Worm (Caenorhabditis elegans) whole organism, late embryonic: ENCODE results near the gene bgnt-1.1.

Source experiments
- K02D7.2 ChIP-seq: sonication (generic microtip); optimal IDR thresholded peaks from 2 replicates; lab custom pipeline; 2017; ENCODE audit warnings: mild to moderate bottlenecking, missing genetic modification characterization, missing compliant biosample characterization
- T23F11.4 ChIP-seq: fragments of 200-800 bp; sonication (Bioruptor generic); optimal IDR thresholded peaks from 2 replicates; lab custom pipeline; 2018; ENCODE audit warnings: mild to moderate bottlenecking, missing genetic modification characterization, missing compliant biosample characterization
- Y22D7AL.16 ChIP-seq: sonication (generic microtip); optimal IDR thresholded peaks from 2 replicates; lab custom pipeline; 2016; ENCODE audit warnings: missing genetic modification characterization, missing compliant biosample characterization
- ama-1 ChIP-seq: fragments of 150-350 bp; optimal IDR thresholded peaks from 2 replicates; lab custom pipeline; 2014
- ceh-2 ChIP-seq: sonication (generic microtip); optimal IDR thresholded peaks from 2 replicates; lab custom pipeline; 2016; ENCODE audit warnings: missing genotype, missing genetic modification characterization, missing compliant biosample characterization
- ceh-30 ChIP-seq: fragments of 150-350 bp; optimal IDR thresholded peaks from 2 replicates; lab custom pipeline; 2014; ENCODE audit warnings: missing biosample characterization, missing genetic modification characterization
- ceh-45 ChIP-seq: fragments of 200-800 bp; sonication (Bioruptor generic); IDR thresholded peaks from 2 replicates; pipeline ENCODE4 v1.3.6; 2022; ENCODE audit warnings: missing genetic modification reagents, missing genetic modification characterization, missing compliant biosample characterization
- ceh-9 ChIP-seq: sonication (generic microtip); optimal IDR thresholded peaks from 2 replicates; lab custom pipeline; 2016; ENCODE audit warnings: mild to moderate bottlenecking, missing genetic modification characterization, inconsistent platforms, missing compliant biosample characterization
- dve-1 ChIP-seq: sonication (generic microtip); optimal IDR thresholded peaks from 2 replicates; lab custom pipeline; 2017; ENCODE audit warnings: antibody characterized with exemption, mild to moderate bottlenecking, missing genetic modification characterization, missing compliant biosample characterization
- eyg-1 ChIP-seq: sonication (generic microtip); optimal IDR thresholded peaks from 2 replicates; lab custom pipeline; 2016; ENCODE audit warnings: missing genotype, missing genetic modification characterization, missing compliant biosample characterization
- fax-1 ChIP-seq: sonication (generic microtip); optimal IDR thresholded peaks from 2 replicates; lab custom pipeline; 2016; ENCODE audit warnings: missing genotype, missing genetic modification characterization, missing compliant biosample characterization
- hlh-15 ChIP-seq: sonication (generic microtip); optimal IDR thresholded peaks from 2 replicates; lab custom pipeline; 2016; ENCODE audit warnings: missing genetic modification characterization, missing compliant biosample characterization
- hlh-30 ChIP-seq: sonication (generic microtip); optimal IDR thresholded peaks from 2 replicates; lab custom pipeline; 2017; ENCODE audit warnings: antibody characterized with exemption, missing genetic modification characterization, missing compliant biosample characterization; ENCODE audit not compliant: insufficient read depth
- hlh-6 ChIP-seq: sonication (generic microtip); optimal IDR thresholded peaks from 2 replicates; lab custom pipeline; 2016; ENCODE audit warnings: missing genotype, missing genetic modification characterization, missing compliant biosample characterization
- lin-11 ChIP-seq: fragments of 200-800 bp; sonication (Bioruptor generic); optimal IDR thresholded peaks from 2 replicates; lab custom pipeline; 2018; ENCODE audit warnings: mild to moderate bottlenecking, missing genetic modification characterization, missing compliant biosample characterization
- mec-3 ChIP-seq: sonication (generic microtip); optimal IDR thresholded peaks from 2 replicates; lab custom pipeline; 2016; ENCODE audit warnings: borderline replicate concordance, missing genetic modification characterization, missing compliant biosample characterization
- npax-4 ChIP-seq: sonication (generic microtip); optimal IDR thresholded peaks from 2 replicates; lab custom pipeline; 2016; ENCODE audit warnings: missing genetic modification characterization, missing compliant biosample characterization
- sox-2 ChIP-seq: fragments of 200-800 bp; sonication (Bioruptor generic); IDR thresholded peaks from 2 replicates; pipeline ENCODE4 v1.3.6; 2022; ENCODE audit warnings: missing genetic modification reagents, missing genetic modification characterization, missing compliant biosample characterization
- sox-4 ChIP-seq: sonication (generic microtip); optimal IDR thresholded peaks from 2 replicates; lab custom pipeline; 2017; ENCODE audit warnings: mild to moderate bottlenecking, missing genetic modification characterization, inconsistent platforms, missing compliant biosample characterization
- tbx-2 ChIP-seq: sonication (generic microtip); optimal IDR thresholded peaks from 2 replicates; lab custom pipeline; 2016; ENCODE audit warnings: missing genetic modification characterization, missing compliant biosample characterization
- unc-42 ChIP-seq: sonication (generic microtip); optimal IDR thresholded peaks from 2 replicates; lab custom pipeline; 2016; ENCODE audit warnings: missing genotype, missing genetic modification characterization, missing compliant biosample characterization
- unc-86 ChIP-seq: sonication (generic microtip); optimal IDR thresholded peaks from 2 replicates; lab custom pipeline; 2016; ENCODE audit warnings: missing genetic modification characterization, missing compliant biosample characterization
- zip-5 ChIP-seq: sonication (generic microtip); optimal IDR thresholded peaks from 2 replicates; lab custom pipeline; 2016; ENCODE audit warnings: missing genetic modification characterization, missing compliant biosample characterization

bgnt-1.1 gene

DNA sequence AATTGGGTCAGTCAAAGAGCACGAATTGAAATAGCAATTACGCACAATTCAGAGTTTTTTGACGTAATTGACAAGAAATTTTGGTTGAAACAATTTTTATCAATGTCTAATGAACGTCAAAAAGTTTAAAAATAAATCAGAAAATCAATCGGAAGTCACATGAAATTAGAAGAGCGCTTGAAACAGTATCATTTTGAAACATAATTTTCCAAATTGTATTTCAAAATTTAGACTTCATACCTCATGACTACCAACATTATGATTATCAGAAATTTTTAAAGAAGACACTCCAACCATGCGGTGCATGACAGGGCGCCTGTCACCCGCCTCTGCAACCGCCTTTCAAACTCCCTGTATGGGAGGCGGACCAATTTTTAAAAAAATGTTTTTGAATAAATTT is 40.7 kb downstream of the bgnt-1.1 start:
- TF ChIP-seq sox-2 (GFP tag; lab: Robert Waterston, UW) (no peak), sox-4 (tag; lab: Kevin White, UChicago) (no peak), ceh-2 (tag; lab: Kevin White, UChicago) (no peak), K02D7.2 (tag; lab: Kevin White, UChicago) (no peak), ceh-9 (tag; lab: Kevin White, UChicago) (no peak), ceh-45 (GFP tag; lab: Robert Waterston, UW) (no peak), hlh-30 (tag; lab: Kevin White, UChicago) (no peak), unc-42 (no peak), T23F11.4 (GFP tag; lab: Kevin White, UChicago) (no peak), Y22D7AL.16 (tag; lab: Kevin White, UChicago) (no peak), eyg-1 (tag; lab: Kevin White, UChicago) (no peak), hlh-6 (no peak), ama-1 (no peak)

DNA sequence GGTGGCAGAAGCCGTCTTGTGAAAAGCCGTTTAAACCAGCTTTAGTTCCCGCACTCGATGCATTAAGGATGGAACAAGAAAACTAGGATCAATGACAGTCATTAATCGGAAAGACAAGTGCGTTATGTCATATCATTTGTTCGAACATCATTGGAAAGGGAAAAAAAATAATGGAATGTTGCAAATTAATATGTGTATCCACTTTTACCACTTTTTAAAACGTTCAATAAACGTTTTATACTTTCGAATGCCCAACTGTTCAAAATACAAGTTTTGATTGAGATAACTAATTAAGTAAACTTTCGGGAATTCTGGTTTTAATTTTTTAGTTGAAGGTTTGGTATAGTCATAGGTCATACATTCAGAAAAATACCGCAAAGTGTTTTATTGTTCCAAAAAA is 42.5 kb downstream of the bgnt-1.1 start, which contains the start of gene C02F4.4:
Gene C02F4.4 (minus strand): TSS at position 101 of the 400 bp plus-strand sequence.
- TF ChIP-seq ceh-45 (GFP tag; lab: Robert Waterston, UW), result no peak

DNA sequence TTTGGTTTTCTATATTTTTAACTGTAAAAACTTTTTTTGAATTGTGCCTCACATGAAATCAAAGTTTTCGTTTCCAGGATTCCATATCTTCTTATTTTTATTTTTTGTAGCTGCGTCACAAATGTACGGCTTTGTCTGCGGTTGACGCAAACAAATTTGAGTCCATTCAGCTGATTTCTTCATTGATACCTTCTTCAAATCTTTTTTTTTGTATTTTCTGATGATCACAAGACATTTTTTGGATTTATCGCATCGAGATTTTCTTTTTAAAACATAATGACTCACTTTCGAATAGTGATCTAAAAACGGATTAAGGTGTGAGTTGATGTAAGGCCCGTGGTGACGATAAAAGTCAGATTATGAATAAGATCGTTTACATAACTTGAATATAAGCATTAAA is 46.1 kb downstream of the bgnt-1.1 start:
- TF ChIP-seq hlh-15 (tag; lab: Kevin White, UChicago) (no peak), tbx-2 (tag; lab: Kevin White, UChicago) (no peak), Y22D7AL.16 (tag; lab: Kevin White, UChicago) (no peak), ceh-30 (tag; lab: Kevin White, UChicago) (no peak), dve-1 (tag; lab: Kevin White, UChicago) (no peak)

DNA sequence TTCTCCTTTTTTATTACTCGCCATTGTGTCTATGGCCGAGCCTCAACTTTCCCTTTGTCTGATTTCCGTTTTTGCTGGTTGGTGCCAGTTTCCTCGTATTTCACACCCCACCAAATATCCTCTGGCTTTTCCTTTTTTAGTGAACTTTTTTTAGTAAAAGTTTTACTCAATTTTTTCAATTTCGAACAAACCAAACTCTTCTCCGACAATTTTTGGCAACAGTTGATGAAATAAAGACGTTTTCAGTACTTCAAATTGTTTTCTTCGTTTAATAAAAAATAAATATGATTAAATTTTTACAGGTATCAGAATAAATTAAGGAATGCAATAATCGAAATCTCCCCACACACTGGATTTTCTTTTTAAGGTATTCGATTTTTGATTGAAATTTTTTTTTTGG is 48.5 kb downstream of the bgnt-1.1 start, which contains the start of gene cal-4:
Gene cal-4 (plus strand): TSS at position 301 of the 400 bp plus-strand sequence.
- TF ChIP-seq hlh-15 (tag; lab: Kevin White, UChicago) (no peak), mec-3 (tag; lab: Kevin White, UChicago) (no peak), npax-4 (no peak), zip-5 (tag; lab: Kevin White, UChicago) (no peak), fax-1 (no peak), tbx-2 (tag; lab: Kevin White, UChicago) (no peak), ceh-9 (tag; lab: Kevin White, UChicago) (no peak), hlh-6 (no peak), unc-86 (tag; lab: Kevin White, UChicago) (no peak), dve-1 (tag; lab: Kevin White, UChicago) (no peak), lin-11 (tag; lab: Kevin White, UChicago) (no peak)

DNA sequence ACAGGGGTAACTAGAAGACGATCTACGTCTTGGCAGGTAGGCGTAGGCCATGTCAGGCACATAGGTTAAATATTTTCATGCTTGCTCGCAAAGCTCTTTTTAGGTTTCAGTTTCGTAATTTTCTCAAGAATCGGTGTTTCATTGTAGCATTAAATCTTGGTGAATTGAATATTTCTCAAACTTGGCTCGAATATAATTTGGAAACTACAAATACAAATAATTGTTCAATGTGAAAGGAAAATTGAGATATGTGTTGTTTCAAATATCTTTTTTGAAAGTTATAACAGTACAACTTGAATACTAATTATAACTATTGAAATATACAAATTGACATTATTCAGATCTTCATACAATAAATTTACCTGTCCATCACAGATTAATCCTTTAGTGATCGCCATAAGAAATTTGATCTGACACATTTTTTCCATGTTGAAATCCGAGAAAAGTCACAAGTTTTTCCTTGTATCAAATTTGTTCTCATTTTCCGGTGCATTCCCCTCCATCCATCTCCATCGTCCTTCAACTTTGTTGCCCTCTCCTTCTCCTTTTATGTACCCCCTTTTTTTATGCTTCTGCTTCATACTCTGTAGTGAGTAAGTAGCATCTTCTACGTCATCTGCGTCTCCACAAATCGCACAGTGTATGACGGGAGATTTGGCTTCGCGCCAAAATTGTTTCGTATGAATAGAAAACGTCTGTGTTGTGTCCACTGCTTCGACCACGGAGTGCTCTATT is 51.7 kb downstream of the bgnt-1.1 start, which contains the start of gene C02F4.5:
Gene C02F4.5 (minus strand): TSS at position 51 of the 735 bp plus-strand sequence.
- TF ChIP-seq zip-5 (tag; lab: Kevin White, UChicago) (no peak), unc-42 (peak; percentile 27)
